Worm (Caenorhabditis elegans): ENCODE measurements around the gene F10D7.10.

DNA sequence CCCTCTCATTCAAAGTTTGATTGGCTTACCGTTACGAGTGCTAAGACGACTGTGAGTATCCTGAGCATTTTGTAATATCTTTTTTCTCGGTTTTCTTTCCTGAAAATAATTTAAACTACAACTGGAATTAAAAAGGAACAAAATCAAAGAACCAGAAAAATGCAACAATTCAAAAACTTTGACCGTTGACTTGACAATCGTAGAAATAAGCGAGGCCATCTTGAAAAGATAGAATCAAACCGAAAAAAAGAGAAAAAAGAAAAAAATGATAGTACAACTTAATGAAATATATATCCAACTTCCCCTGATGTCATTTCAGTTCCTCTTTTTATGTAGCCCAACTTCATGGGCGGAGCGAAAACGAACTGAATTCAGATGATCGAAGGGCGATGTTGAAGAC, 5.0 kb downstream of the F10D7.10 start, which contains the start of gene F10D7.3:
- TF ChIP-seq med-1 (GFP tag; optimal IDR thresholded peaks at IDR 0.05; ENCODE audit: insufficient read depth) (no peak), ztf-23 (GFP tag; IDR thresholded peaks at IDR 0.05) (no peak), ref-1 (GFP tag; conservative IDR thresholded peaks at IDR 0.05) (no peak), klf-2 (GFP tag; conservative IDR thresholded peaks at IDR 0.05) (no peak), ztf-29 (GFP tag; IDR thresholded peaks at IDR 0.05) (no peak)

Data from whole organism, midembryonic.